Worm (Caenorhabditis elegans) whole organism, L2 larva: ENCODE data around the gene his-18.

ENCODE experiments used
- fos-1 ChIP-seq: fragments of 150-350 bp; optimal IDR thresholded peaks from 2 replicates; lab custom pipeline; 2014; ENCODE audit warnings: missing biosample characterization, missing genetic modification characterization
- gmeb-1 ChIP-seq: fragments of 150-350 bp; optimal IDR thresholded peaks from 2 replicates; lab custom pipeline; 2014; ENCODE audit warnings: missing biosample characterization, missing genetic modification characterization
- nhr-11 ChIP-seq: fragments of 150-350 bp; optimal IDR thresholded peaks from 2 replicates; lab custom pipeline; 2014; ENCODE audit warnings: missing biosample characterization, missing genetic modification characterization
- nhr-23 ChIP-seq: fragments of 150-350 bp; optimal IDR thresholded peaks from 2 replicates; lab custom pipeline; 2014; ENCODE audit warnings: missing biosample characterization, missing genetic modification reagents, missing genetic modification characterization
- nhr-77 ChIP-seq: fragments of 150-350 bp; optimal IDR thresholded peaks from 2 replicates; lab custom pipeline; 2014; ENCODE audit warnings: missing biosample characterization, missing genetic modification characterization
- unc-55 ChIP-seq: fragments of 150-350 bp; sonication (generic microtip); optimal IDR thresholded peaks from 3 replicates; lab custom pipeline; 2014; ENCODE audit warnings: missing biosample characterization, missing genetic modification reagents, missing genetic modification characterization

his-18 gene

DNA sequence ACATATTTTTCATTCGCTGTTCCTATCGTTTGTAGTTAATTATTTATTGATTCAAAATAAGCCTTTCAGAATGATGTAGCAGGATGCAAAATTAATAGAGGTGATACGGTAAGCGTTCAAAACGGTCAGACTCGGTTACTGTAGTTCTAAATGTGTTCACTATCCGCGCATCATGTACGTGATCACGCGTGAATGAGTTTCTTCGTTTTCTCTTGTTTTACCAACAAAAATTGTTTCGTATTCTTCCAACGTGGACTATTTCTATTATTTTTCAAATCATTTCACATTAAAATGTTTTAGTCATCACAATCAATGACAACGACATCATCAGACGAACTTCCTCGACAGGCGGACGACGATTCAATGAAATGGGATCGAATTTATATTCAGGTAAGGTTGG, 49.5 kb downstream of the his-18 start, which contains the start of gene gck-1:
Gene gck-1 (plus strand): TSS at position 301 of the 400 bp plus-strand sequence.
- TF ChIP-seq nhr-11, result no peak
- no peak for TF ChIP-seq unc-55
- no peak for TF ChIP-seq nhr-23 (tag; lab: Kevin White, UChicago)
- no peak for TF ChIP-seq nhr-77 (tag; lab: Kevin White, UChicago)
- TF ChIP-seq fos-1 (tag; lab: Kevin White, UChicago), result no peak
- TF ChIP-seq gmeb-1 (tag; lab: Kevin White, UChicago), result no peak
